Fruit fly (Drosophila melanogaster) Kc167 (cell line): ENCODE results near the gene Pop2.

Experiments
- h ChIP-seq: fragments of >200 bp; optimal IDR thresholded peaks from 3 replicates; lab custom pipeline; 2018; ENCODE audit warnings: missing external identifiers
- insv ChIP-seq: fragments of >200 bp; optimal IDR thresholded peaks from 3 replicates; lab custom pipeline; 2018; ENCODE audit warnings: missing external identifiers

DNA sequence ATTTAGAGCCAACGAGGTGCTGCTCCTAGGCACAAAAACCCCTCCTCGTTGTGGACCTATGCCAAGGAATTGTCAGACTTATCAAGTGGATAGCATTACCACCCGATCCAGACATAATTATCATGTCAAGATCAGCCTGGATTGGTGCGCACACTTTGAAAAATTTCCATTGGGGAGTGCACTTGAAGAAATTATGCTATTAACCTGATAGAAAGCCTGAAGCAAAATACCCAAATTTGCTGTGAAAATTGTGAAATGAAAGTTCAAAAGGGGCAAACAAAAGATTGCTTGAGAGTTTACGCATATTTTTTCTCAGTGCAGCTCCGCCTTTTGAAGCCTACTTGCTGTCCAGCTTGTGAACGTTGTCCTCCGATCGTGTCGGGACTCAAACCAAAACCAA is 11.0 kb upstream of the Pop2 start:
- TF ChIP-seq h (lab: Kevin White, UChicago) (no peak), insv (no peak)
